Fruit fly (Drosophila melanogaster): ENCODE data around the gene Cyt-c-d.

Gene Cyt-c-d

dm6 chr2L:16690619-16690908 is 25.1 kb upstream of the Cyt-c-d start:
- TF ChIP-seq sage (GFP tag; optimal IDR thresholded peaks at IDR 0.05) (no peak), dsf (GFP tag; optimal IDR thresholded peaks at IDR 0.05; ENCODE audit: borderline replicate concordance) (no peak)

- TF ChIP-seq rgr (GFP tag; optimal IDR thresholded peaks at IDR 0.05), result no peak
- TF ChIP-seq Hnf4 (GFP tag; optimal IDR thresholded peaks at IDR 0.05), result peak; percentile 21
Measured at dm6 chr2L:16703008-16703510, 12.6 kb upstream of the Cyt-c-d start.

dm6 chr2L:16703753-16704152 is 11.9 kb upstream of the Cyt-c-d start:
- no peak for TF ChIP-seq Dif (GFP tag; optimal IDR thresholded peaks at IDR 0.05; ENCODE audit: partially characterized antibody)
- no peak for TF ChIP-seq Rel (GFP tag; optimal IDR thresholded peaks at IDR 0.05)
- no peak for TF ChIP-seq Rel (tag; optimal IDR thresholded peaks at IDR 0.05)
- TF ChIP-seq h (GFP tag; optimal IDR thresholded peaks at IDR 0.05), result peak; percentile 22
- TF ChIP-seq Jra (GFP tag; optimal IDR thresholded peaks at IDR 0.05), result no peak
- no peak for TF ChIP-seq Hr78 (GFP tag; optimal IDR thresholded peaks at IDR 0.05)
- TF ChIP-seq sv (GFP tag; optimal IDR thresholded peaks at IDR 0.05), result peak; percentile 26
- no peak for TF ChIP-seq CG32264 (GFP tag; optimal IDR thresholded peaks at IDR 0.05)
- TF ChIP-seq Mio (GFP tag; optimal IDR thresholded peaks at IDR 0.05), result no peak
- TF ChIP-seq CG9705 (GFP tag; optimal IDR thresholded peaks at IDR 0.05), result no peak
- no peak for TF ChIP-seq Vsx2 (GFP tag; optimal IDR thresholded peaks at IDR 0.05; ENCODE audit: partially characterized antibody)
- no peak for TF ChIP-seq lola (GFP tag; optimal IDR thresholded peaks at IDR 0.05)
- no peak for TF ChIP-seq HLH106 (tag; optimal IDR thresholded peaks at IDR 0.05)
- TF ChIP-seq Dfd (GFP tag; optimal IDR thresholded peaks at IDR 0.05), result no peak
- no peak for TF ChIP-seq woc (GFP tag; optimal IDR thresholded peaks at IDR 0.05)
- TF ChIP-seq Sp1 (GFP tag; optimal IDR thresholded peaks at IDR 0.05), result no peak
- TF ChIP-seq GATAd (GFP tag; optimal IDR thresholded peaks at IDR 0.05), result no peak
- no peak for TF ChIP-seq Abd-B (GFP tag; optimal IDR thresholded peaks at IDR 0.05)
- no peak for TF ChIP-seq Hr83 (GFP tag; optimal IDR thresholded peaks at IDR 0.05; ENCODE audit: poor library complexity, severe bottlenecking)
- TF ChIP-seq sage (GFP tag; optimal IDR thresholded peaks at IDR 0.05), result no peak
- TF ChIP-seq jim (GFP tag; optimal IDR thresholded peaks at IDR 0.05), result no peak
- TF ChIP-seq foxo (GFP tag; optimal IDR thresholded peaks at IDR 0.05), result no peak
- TF ChIP-seq tai (GFP tag; optimal IDR thresholded peaks at IDR 0.05), result no peak
- TF ChIP-seq br (GFP tag; optimal IDR thresholded peaks at IDR 0.05), result peak; percentile 6
- no peak for TF ChIP-seq N (GFP tag; optimal IDR thresholded peaks at IDR 0.05)
- TF ChIP-seq dl (GFP tag; optimal IDR thresholded peaks at IDR 0.05; ENCODE audit: insufficient read depth in 1 of 2, partially characterized antibody in 2 of 2), result no peak
- TF ChIP-seq dsf (GFP tag; optimal IDR thresholded peaks at IDR 0.05; ENCODE audit: borderline replicate concordance), result no peak
- peak; percentile 20 for TF ChIP-seq Hnf4 (GFP tag; optimal IDR thresholded peaks at IDR 0.05)
- no peak for TF ChIP-seq pan (optimal IDR thresholded peaks at IDR 0.05)
- TF ChIP-seq usp (GFP tag; optimal IDR thresholded peaks at IDR 0.05), result no peak
- peak; percentile 8 for TF ChIP-seq fru (GFP tag; optimal IDR thresholded peaks at IDR 0.05)
- TF ChIP-seq brk (GFP tag; optimal IDR thresholded peaks at IDR 0.05), result no peak
- TF ChIP-seq rgr (GFP tag; optimal IDR thresholded peaks at IDR 0.05), result peak; percentile 48
- no peak for TF ChIP-seq CrebA (GFP tag; optimal IDR thresholded peaks at IDR 0.05; ENCODE audit: borderline replicate concordance)
- TF ChIP-seq Myc (optimal IDR thresholded peaks at IDR 0.05), result no peak
- TF ChIP-seq OdsH (GFP tag; optimal IDR thresholded peaks at IDR 0.05), result peak; percentile 1
- TF ChIP-seq ey (GFP tag; optimal IDR thresholded peaks at IDR 0.05), result peak; percentile 21
- no peak for TF ChIP-seq dmrt93B (GFP tag; optimal IDR thresholded peaks at IDR 0.05)
- TF ChIP-seq psq (GFP tag; optimal IDR thresholded peaks at IDR 0.05), result no peak
